Fruit fly (Drosophila melanogaster): ENCODE data around the gene Cdk12.
A peak's percentile ranks its signal among the peaks of the same experiment; 100 is the strongest.

Cdk12 gene

dm6 chr3L:21539245-21540196 lies 23.4 kb downstream of the Cdk12 start, which contains the start of the genes COX8 and VhaM9.7-b (continued):
- TF ChIP-seq CG10654 (GFP tag; optimal IDR thresholded peaks at IDR 0.05) (peak; percentile 48), dysf (GFP tag; IDR thresholded peaks at IDR 0.05) (0 out of 3 replicates have a peak, but pooled peaks have one; percentile 57), Poxn (GFP tag; IDR thresholded peaks at IDR 0.05) (no peak; the same call in 1 of the 2 replicates), sc (optimal IDR thresholded peaks at IDR 0.05) (no peak), sc (GFP tag; optimal IDR thresholded peaks at IDR 0.05) (no peak), CG7786 (GFP tag; optimal IDR thresholded peaks at IDR 0.05) (peak; percentile 30), repo (GFP tag; optimal IDR thresholded peaks at IDR 0.05) (peak; percentile 1), CG18764 (GFP tag; optimal IDR thresholded peaks at IDR 0.05) (peak; percentile 62), CG8765 (GFP tag; IDR thresholded peaks at IDR 0.05) (no peak), CG34224 (GFP tag; IDR thresholded peaks at IDR 0.05; ENCODE audit: partially characterized antibody) (peak; percentile 21; the same call in 1 of the 3 replicates), maf-S (GFP tag; optimal IDR thresholded peaks at IDR 0.05) (peak; percentile 38), CG4617 (GFP tag; optimal IDR thresholded peaks at IDR 0.05; ENCODE audit: borderline replicate concordance) (peak; percentile 77), Ravus (GFP tag; IDR thresholded peaks at IDR 0.05) (peak; percentile 1; the same call in 1 of the 2 replicates), hbn (GFP tag; IDR thresholded peaks at IDR 0.05; ENCODE audit: partially characterized antibody) (peak; percentile 53), CG1024 (GFP tag; IDR thresholded peaks at IDR 0.05) (0 out of 2 replicates have a peak, but pooled peaks have one; percentile 16), CG12104 (GFP tag; optimal IDR thresholded peaks at IDR 0.05) (peak; percentile 41), zf30C (GFP tag; optimal IDR thresholded peaks at IDR 0.05) (no peak), CG4854 (GFP tag; optimal IDR thresholded peaks at IDR 0.05) (no peak), Ets97D (GFP tag; optimal IDR thresholded peaks at IDR 0.05) (peak; percentile 56), otp (GFP tag; IDR thresholded peaks at IDR 0.05) (no peak), Six4 (GFP tag; optimal IDR thresholded peaks at IDR 0.05) (peak; percentile 54), YL-1 (GFP tag; optimal IDR thresholded peaks at IDR 0.05) (peak; percentile 86), Side (GFP tag; optimal IDR thresholded peaks at IDR 0.05) (no peak), esg (GFP tag; conservative IDR thresholded peaks at IDR 0.05) (peak; percentile 64), unc-4 (GFP tag; IDR thresholded peaks at IDR 0.05; ENCODE audit: partially characterized antibody) (peak; percentile 62), TFAM (GFP tag; optimal IDR thresholded peaks at IDR 0.05) (no peak), CG14441 (GFP tag; IDR thresholded peaks at IDR 0.05) (peak; percentile 55; the same call in 1 of the 2 replicates), al (GFP tag; IDR thresholded peaks at IDR 0.05) (peak; percentile 57; the same call in 1 of the 2 replicates), caup (GFP tag; optimal IDR thresholded peaks at IDR 0.05; ENCODE audit: severe bottlenecking) (no peak), wdn (GFP tag; IDR thresholded peaks at IDR 0.05) (0 out of 2 replicates have a peak, but pooled peaks have one; percentile 47), CG31388 (GFP tag; optimal IDR thresholded peaks at IDR 0.05) (peak; percentile 30), CG15011 (GFP tag; optimal IDR thresholded peaks at IDR 0.05) (no peak), emc (GFP tag; optimal IDR thresholded peaks at IDR 0.05) (peak; percentile 12), CG30020 (tag; optimal IDR thresholded peaks at IDR 0.05) (peak; percentile 75), CG14860 (GFP tag; IDR thresholded peaks at IDR 0.05; ENCODE audit: partially characterized antibody) (peak; percentile 61; the same call in 1 of the 3 replicates), sug (tag; optimal IDR thresholded peaks at IDR 0.05) (peak; percentile 78), ci (GFP tag; IDR thresholded peaks at IDR 0.05) (peak; percentile 63), CG17359 (tag; optimal IDR thresholded peaks at IDR 0.05) (peak; percentile 45), CG8281 (tag; optimal IDR thresholded peaks at IDR 0.05) (peak; percentile 64), CG6813 (GFP tag; optimal IDR thresholded peaks at IDR 0.05) (no peak), tna (GFP tag; IDR thresholded peaks at IDR 0.05; ENCODE audit: partially characterized antibody) (0 out of 2 replicates have a peak, but pooled peaks have one; percentile 28), psq (GFP tag; optimal IDR thresholded peaks at IDR 0.05) (peak; percentile 18), CG2120 (GFP tag; optimal IDR thresholded peaks at IDR 0.05) (peak; percentile 72), HmgD (GFP tag; optimal IDR thresholded peaks at IDR 0.05) (peak; percentile 21), HHEX (GFP tag; optimal IDR thresholded peaks at IDR 0.05) (no peak), CG31441 (GFP tag; IDR thresholded peaks at IDR 0.05) (no peak), jigr1 (GFP tag; IDR thresholded peaks at IDR 0.05) (peak; percentile 34; the same call in 1 of the 3 replicates), sd (tag; optimal IDR thresholded peaks at IDR 0.05) (no peak)

Measured in whole organism, embryonic.